Worm (Caenorhabditis elegans) whole organism, young adult: ENCODE data around the gene C09B9.1.
"Not testable (repeated sequence)": the region's sequence is repeated elsewhere in the genome, so short reads cannot be mapped to it uniquely, and the experiment has no call there.

Experiments
- ccch-3 ChIP-seq: fragments of 200-800 bp; sonication (Bioruptor generic); optimal IDR thresholded peaks from 2 replicates; lab custom pipeline; 2018; ENCODE audit warnings: mild to moderate bottlenecking, missing genetic modification characterization, missing compliant biosample characterization
- ceh-100 ChIP-seq: fragments of 200-800 bp; sonication (Bioruptor generic); IDR thresholded peaks from 2 replicates; pipeline ENCODE4 v1.3.6; 2022; ENCODE audit warnings: missing genetic modification reagents, missing genetic modification characterization, missing compliant biosample characterization
- ets-4 ChIP-seq: fragments of 200-800 bp; sonication (Bioruptor generic); optimal IDR thresholded peaks from 2 replicates; lab custom pipeline; 2018; ENCODE audit warnings: mild to moderate bottlenecking, missing genetic modification characterization, missing compliant biosample characterization
- hsf-1 ChIP-seq: fragments of 200-800 bp; sonication (Bioruptor generic); IDR thresholded peaks from 2 replicates; pipeline ENCODE4 v1.3.6; 2022; ENCODE audit warnings: missing genetic modification reagents, missing genetic modification characterization, missing compliant biosample characterization
- lir-1 ChIP-seq: fragments of 200-800 bp; sonication (Bioruptor generic); conservative IDR thresholded peaks from 2 replicates; pipeline ENCODE4 v1.3.6; 2022; ENCODE audit warnings: missing genetic modification reagents, missing genetic modification characterization, missing compliant biosample characterization
- nhr-179 ChIP-seq: sonication (generic microtip); optimal IDR thresholded peaks from 2 replicates; lab custom pipeline; 2016; ENCODE audit warnings: mild to moderate bottlenecking, missing genetic modification characterization, missing compliant biosample characterization
- sdz-38 ChIP-seq: sonication (generic microtip); optimal IDR thresholded peaks from 2 replicates; lab custom pipeline; 2016; ENCODE audit warnings: missing genotype, missing genetic modification characterization, missing compliant biosample characterization
- snpc-4 ChIP-seq, 5 experiments: fragments of 150-350 bp in 1 of 5; sonication (generic microtip) in 4 of 5; optimal IDR thresholded peaks; 2 replicates each; lab custom pipeline; 2014 to 2018; ENCODE audit warnings: missing genetic modification characterization in 5 of 5, missing biosample characterization in 3 of 5, antibody characterized with exemption in 2 of 5, mild to moderate bottlenecking in 2 of 5, missing compliant biosample characterization in 2 of 5, missing genotype in 2 of 5, moderate library complexity in 2 of 5, missing genetic modification reagents in 1 of 5
- tbp1 ChIP-seq: fragments of 200-800 bp; sonication (Bioruptor generic); optimal IDR thresholded peaks from 2 replicates; lab custom pipeline; 2018; ENCODE audit warnings: mild to moderate bottlenecking, missing genetic modification characterization, missing compliant biosample characterization
- tlf-1 ChIP-seq: fragments of 200-800 bp; sonication (Bioruptor generic); optimal IDR thresholded peaks from 2 replicates; lab custom pipeline; 2018; ENCODE audit warnings: mild to moderate bottlenecking, missing genetic modification characterization, missing compliant biosample characterization

ce11 chrIV:5070593-5070992 is 33.0 kb downstream of the C09B9.1 start, which contains the start of gene C02B10.6:
- TF ChIP-seq sdz-38; lir-1 (GFP tag; lab: Robert Waterston, UW); ets-4 (GFP tag; lab: Kevin White, UChicago); tlf-1 (GFP tag; lab: Kevin White, UChicago); tbp1 (GFP tag; lab: Kevin White, UChicago); snpc-4 (GFP tag; optimal IDR thresholded peaks at IDR 0.05; lab: Kevin White, UChicago); snpc-4 (tag; optimal IDR thresholded peaks at IDR 0.05; lab: Kevin White, UChicago); ceh-100 (GFP tag; lab: Robert Waterston, UW); hsf-1; ccch-3 (GFP tag; lab: Kevin White, UChicago); nhr-179 (tag; lab: Kevin White, UChicago): not testable (repeated sequence)
